Worm (Caenorhabditis elegans) whole organism, young adult: ENCODE data around the gene cav-2.

Experiments used
- B0019.2 ChIP-seq: fragments of 200-800 bp; sonication (Bioruptor generic); conservative IDR thresholded peaks from 2 replicates; pipeline ENCODE4 v1.3.6; 2022; ENCODE audit warnings: missing genetic modification reagents, missing genetic modification characterization, missing compliant biosample characterization
- B0035.1 ChIP-seq: sonication (generic microtip); optimal IDR thresholded peaks from 2 replicates; lab custom pipeline; 2016; ENCODE audit warnings: missing genetic modification characterization, mild to moderate bottlenecking, missing compliant biosample characterization, missing genotype, missing genetic modification reagents
- C06A6.2 ChIP-seq: fragments of 200-800 bp; sonication (Bioruptor generic); conservative IDR thresholded peaks from 2 replicates; pipeline ENCODE4 v1.3.6; 2022; ENCODE audit warnings: missing genetic modification characterization, missing compliant biosample characterization
- F33H1.4 ChIP-seq: fragments of 200-800 bp; sonication (Bioruptor generic); IDR thresholded peaks from 2 replicates; pipeline ENCODE4 v1.3.6; 2022; ENCODE audit warnings: missing genetic modification reagents, missing genetic modification characterization, missing compliant biosample characterization
- F39B2.1 ChIP-seq: fragments of 200-800 bp; sonication (Bioruptor generic); IDR thresholded peaks from 2 replicates; pipeline ENCODE4 v1.3.6; 2022; ENCODE audit warnings: missing genetic modification reagents, missing genetic modification characterization, missing compliant biosample characterization
- F52B5.7 ChIP-seq: sonication (generic microtip); optimal IDR thresholded peaks from 2 replicates; lab custom pipeline; 2016; ENCODE audit warnings: mild to moderate bottlenecking, missing genetic modification characterization, missing compliant biosample characterization
- Y53G8AR.9 ChIP-seq: fragments of 200-800 bp; sonication (Bioruptor generic); conservative IDR thresholded peaks from 2 replicates; pipeline ENCODE4 v1.3.6; 2022; ENCODE audit warnings: missing genetic modification reagents, missing genetic modification characterization, missing compliant biosample characterization
- Y95B8A.8 ChIP-seq: fragments of 200-800 bp; sonication (Bioruptor generic); IDR thresholded peaks from 2 replicates; pipeline ENCODE4 v1.3.6; 2022; ENCODE audit warnings: missing genetic modification reagents, missing genetic modification characterization, missing compliant biosample characterization
- akir-1 ChIP-seq: fragments of 200-800 bp; sonication (Bioruptor generic); optimal IDR thresholded peaks from 2 replicates; lab custom pipeline; 2018; ENCODE audit warnings: mild to moderate bottlenecking, missing genetic modification characterization, moderate library complexity, missing compliant biosample characterization
- aptf-2 ChIP-seq: fragments of 200-800 bp; sonication (Bioruptor generic); conservative IDR thresholded peaks from 2 replicates; pipeline ENCODE4 v1.3.6; 2022; ENCODE audit warnings: missing genetic modification reagents, missing genetic modification characterization, missing compliant biosample characterization
- atf-7 ChIP-seq: sonication (generic microtip); optimal IDR thresholded peaks from 2 replicates; lab custom pipeline; 2017; ENCODE audit warnings: mild to moderate bottlenecking, missing genetic modification characterization, missing compliant biosample characterization
- athp-1 ChIP-seq: sonication (generic microtip); optimal IDR thresholded peaks from 2 replicates; lab custom pipeline; 2017; ENCODE audit warnings: mild to moderate bottlenecking, missing genetic modification characterization, missing compliant biosample characterization
- bed-1 ChIP-seq: fragments of 200-800 bp; sonication (Bioruptor generic); IDR thresholded peaks from 2 replicates; pipeline ENCODE4 v1.3.6; 2022; ENCODE audit warnings: missing genetic modification reagents, missing genetic modification characterization, missing compliant biosample characterization
- ceh-100 ChIP-seq: fragments of 200-800 bp; sonication (Bioruptor generic); IDR thresholded peaks from 2 replicates; pipeline ENCODE4 v1.3.6; 2022; ENCODE audit warnings: missing genetic modification reagents, missing genetic modification characterization, missing compliant biosample characterization
- ceh-40 ChIP-seq: fragments of 200-800 bp; sonication (Bioruptor generic); IDR thresholded peaks from 2 replicates; pipeline ENCODE4 v1.3.6; 2022; ENCODE audit warnings: missing genetic modification characterization, missing compliant biosample characterization
- ceh-91 ChIP-seq: fragments of 200-800 bp; sonication (Bioruptor generic); IDR thresholded peaks from 2 replicates; pipeline ENCODE4 v1.3.6; 2022; ENCODE audit warnings: missing genetic modification reagents, missing genetic modification characterization, missing compliant biosample characterization
- dpff-1 ChIP-seq: sonication (generic microtip); optimal IDR thresholded peaks from 2 replicates; lab custom pipeline; 2017; ENCODE audit warnings: mild to moderate bottlenecking, missing genetic modification characterization, missing compliant biosample characterization
- egl-44 ChIP-seq: fragments of 200-800 bp; sonication (Bioruptor generic); IDR thresholded peaks from 2 replicates; pipeline ENCODE4 v1.3.6; 2022; ENCODE audit warnings: missing genetic modification reagents, missing genetic modification characterization, missing compliant biosample characterization
- ekl-4 ChIP-seq: fragments of 200-800 bp; sonication (Bioruptor generic); IDR thresholded peaks from 2 replicates; pipeline ENCODE4 v1.3.6; 2022; ENCODE audit warnings: missing genetic modification reagents, missing genetic modification characterization, missing compliant biosample characterization
- ets-4 ChIP-seq: fragments of 200-800 bp; sonication (Bioruptor generic); optimal IDR thresholded peaks from 2 replicates; lab custom pipeline; 2018; ENCODE audit warnings: mild to moderate bottlenecking, missing genetic modification characterization, missing compliant biosample characterization
- gei-17 ChIP-seq: fragments of 200-800 bp; sonication (Bioruptor generic); optimal IDR thresholded peaks from 2 replicates; lab custom pipeline; 2018; ENCODE audit warnings: mild to moderate bottlenecking, missing genetic modification characterization, missing compliant biosample characterization
- hlh-12 ChIP-seq: sonication (generic microtip); optimal IDR thresholded peaks from 2 replicates; lab custom pipeline; 2016; ENCODE audit warnings: missing genetic modification characterization, missing compliant biosample characterization
- hlh-26 ChIP-seq: fragments of 200-800 bp; sonication (Bioruptor generic); conservative IDR thresholded peaks from 2 replicates; pipeline ENCODE4 v1.3.6; 2022; ENCODE audit warnings: missing genetic modification reagents, missing genetic modification characterization, missing compliant biosample characterization
- hmg-1.2 ChIP-seq: fragments of 200-800 bp; sonication (Bioruptor generic); IDR thresholded peaks from 2 replicates; pipeline ENCODE4 v1.3.6; 2022; ENCODE audit warnings: missing genetic modification reagents, missing genetic modification characterization, missing compliant biosample characterization
- lag-1 ChIP-seq: fragments of 200-800 bp; sonication (Bioruptor generic); IDR thresholded peaks from 2 replicates; pipeline ENCODE4 v1.3.6; 2022; ENCODE audit warnings: missing genetic modification reagents, missing genetic modification characterization, missing compliant biosample characterization
- let-607 ChIP-seq, 2 experiments: fragments of 200-800 bp in 1 of 2; sonication (Bioruptor generic) in 1 of 2; sonication (generic microtip) in 1 of 2; optimal IDR thresholded peaks; 2 replicates each; lab custom pipeline; 2016 to 2018; ENCODE audit warnings: mild to moderate bottlenecking in 2 of 2, missing compliant biosample characterization in 2 of 2, missing genetic modification characterization in 2 of 2, moderate library complexity in 2 of 2, missing genotype in 1 of 2
- lin-26 ChIP-seq: fragments of 200-800 bp; sonication (Bioruptor generic); IDR thresholded peaks from 2 replicates; pipeline ENCODE4 v1.3.6; 2022; ENCODE audit warnings: missing genetic modification reagents, missing genetic modification characterization, missing compliant biosample characterization
- lsy-27 ChIP-seq: sonication (generic microtip); optimal IDR thresholded peaks from 2 replicates; lab custom pipeline; 2017; ENCODE audit warnings: missing genetic modification characterization, mild to moderate bottlenecking, missing compliant biosample characterization, antibody characterized with exemption, missing genotype, borderline replicate concordance; ENCODE audit not compliant: insufficient read depth
- madf-6 ChIP-seq: fragments of 200-800 bp; sonication (Bioruptor generic); IDR thresholded peaks from 2 replicates; pipeline ENCODE4 v1.3.6; 2022; ENCODE audit warnings: missing genetic modification reagents, missing genetic modification characterization, missing compliant biosample characterization
- mxl-1 ChIP-seq: sonication (generic microtip); optimal IDR thresholded peaks from 2 replicates; lab custom pipeline; 2016; ENCODE audit warnings: missing genetic modification characterization, missing compliant biosample characterization
- nfya-1 ChIP-seq: sonication (generic microtip); optimal IDR thresholded peaks from 2 replicates; lab custom pipeline; 2017; ENCODE audit warnings: antibody characterized with exemption, missing compliant biosample characterization, missing genetic modification characterization, borderline replicate concordance; ENCODE audit not compliant: insufficient read depth
- nfyb-1 ChIP-seq: fragments of 200-800 bp; sonication (Bioruptor generic); IDR thresholded peaks from 2 replicates; pipeline ENCODE4 v1.3.6; 2022; ENCODE audit warnings: missing genetic modification reagents, missing genetic modification characterization, missing compliant biosample characterization
- nhr-80 ChIP-seq: sonication (generic microtip); optimal IDR thresholded peaks from 2 replicates; lab custom pipeline; 2016; ENCODE audit warnings: missing genetic modification characterization, missing compliant biosample characterization
- pbrm-1 ChIP-seq: fragments of 200-800 bp; sonication (Bioruptor generic); IDR thresholded peaks from 2 replicates; pipeline ENCODE4 v1.3.6; 2022; ENCODE audit warnings: missing genetic modification reagents, missing genetic modification characterization, missing compliant biosample characterization
- pha-4 ChIP-seq: fragments of 150-350 bp; sonication (generic microtip); optimal IDR thresholded peaks from 2 replicates; lab custom pipeline; 2014; ENCODE audit warnings: missing biosample characterization, missing genetic modification reagents, missing genetic modification characterization
- rec-8 ChIP-seq, 2 experiments: sonication (generic microtip); optimal IDR thresholded peaks; 2 replicates each; lab custom pipeline; 2016; ENCODE audit warnings: mild to moderate bottlenecking in 2 of 2, missing genetic modification characterization in 2 of 2, missing genetic modification reagents in 2 of 2, missing genotype in 2 of 2, missing biosample characterization in 1 of 2, missing compliant biosample characterization in 1 of 2, moderate library complexity in 1 of 2
- rpc-1 ChIP-seq, 2 experiments: fragments of 150-350 bp in 1 of 2; sonication (generic microtip) in 1 of 2; optimal IDR thresholded peaks; 2 replicates each; lab custom pipeline; 2014 to 2018; ENCODE audit warnings: missing biosample characterization in 1 of 2, missing genetic modification characterization in 1 of 2, missing genetic modification reagents in 1 of 2, missing genotype in 1 of 2
- snpc-1.1 ChIP-seq: sonication (generic microtip); optimal IDR thresholded peaks from 2 replicates; lab custom pipeline; 2017; ENCODE audit warnings: missing genetic modification characterization, mild to moderate bottlenecking, missing compliant biosample characterization, antibody characterized with exemption, moderate library complexity, missing genotype, missing genetic modification reagents; ENCODE audit not compliant: insufficient read depth
- snpc-1.3 ChIP-seq: sonication (generic microtip); optimal IDR thresholded peaks from 2 replicates; lab custom pipeline; 2017; ENCODE audit warnings: missing genetic modification characterization, mild to moderate bottlenecking, missing compliant biosample characterization, antibody characterized with exemption, moderate library complexity, missing genotype, missing genetic modification reagents; ENCODE audit not compliant: insufficient read depth
- tbx-9 ChIP-seq: sonication (generic microtip); optimal IDR thresholded peaks from 2 replicates; lab custom pipeline; 2016; ENCODE audit warnings: borderline replicate concordance, missing genetic modification characterization, inconsistent platforms, missing compliant biosample characterization
- tlf-1 ChIP-seq: fragments of 200-800 bp; sonication (Bioruptor generic); optimal IDR thresholded peaks from 2 replicates; lab custom pipeline; 2018; ENCODE audit warnings: mild to moderate bottlenecking, missing genetic modification characterization, missing compliant biosample characterization
- xnd-1 ChIP-seq: sonication (generic microtip); optimal IDR thresholded peaks from 2 replicates; lab custom pipeline; 2016; ENCODE audit warnings: missing genotype, missing genetic modification reagents, missing genetic modification characterization, missing compliant biosample characterization
- zfh-2 ChIP-seq: fragments of 200-800 bp; sonication (Bioruptor generic); conservative IDR thresholded peaks from 2 replicates; pipeline ENCODE4 v1.3.6; 2022; ENCODE audit warnings: missing genetic modification reagents, missing genetic modification characterization, missing compliant biosample characterization
- zim-3 ChIP-seq: sonication (generic microtip); optimal IDR thresholded peaks from 2 replicates; lab custom pipeline; 2017; ENCODE audit warnings: mild to moderate bottlenecking, missing genetic modification characterization, moderate library complexity, missing compliant biosample characterization
- ztf-22 ChIP-seq: fragments of 200-800 bp; sonication (Bioruptor generic); optimal IDR thresholded peaks from 2 replicates; lab custom pipeline; 2018; ENCODE audit warnings: mild to moderate bottlenecking, missing genetic modification characterization, moderate library complexity, missing compliant biosample characterization
- ztf-28 ChIP-seq: fragments of 200-800 bp; sonication (Bioruptor generic); IDR thresholded peaks from 2 replicates; pipeline ENCODE4 v1.3.6; 2022; ENCODE audit warnings: missing genetic modification reagents, missing genetic modification characterization, missing compliant biosample characterization
- ztf-3 ChIP-seq: fragments of 200-800 bp; sonication (Bioruptor generic); optimal IDR thresholded peaks from 2 replicates; lab custom pipeline; 2018; ENCODE audit warnings: mild to moderate bottlenecking, missing genetic modification characterization, missing compliant biosample characterization

The cav-2 gene

DNA sequence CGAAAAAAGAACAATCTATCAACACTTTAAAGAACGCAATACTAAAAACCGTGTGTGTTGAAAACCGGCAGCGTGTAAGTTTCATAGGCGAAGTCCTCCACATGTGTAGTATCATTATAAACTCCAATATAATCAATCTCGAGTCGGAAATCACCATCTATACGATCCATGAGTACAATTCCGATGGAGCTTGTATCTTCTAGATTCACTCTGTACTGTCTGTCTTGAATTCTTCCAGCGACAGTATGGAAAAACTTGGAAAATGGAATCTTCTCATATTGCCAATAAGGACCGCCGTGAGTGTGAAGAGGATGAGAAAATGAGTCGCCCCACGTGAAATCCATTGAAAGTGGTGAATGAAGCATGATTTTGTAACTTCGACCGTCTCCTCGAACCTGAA, 10.1 kb downstream of the cav-2 start (continued):
- TF ChIP-seq bed-1 (no peak), akir-1 (no peak), aptf-2 (GFP tag; lab: Robert Waterston, UW) (no peak), ztf-28 (GFP tag; lab: Robert Waterston, UW) (no peak), tlf-1 (GFP tag; lab: Kevin White, UChicago) (peak; percentile 83), tbx-9 (no peak), ekl-4 (GFP tag; lab: Robert Waterston, UW) (peak; percentile 75), nhr-80 (tag; lab: Kevin White, UChicago) (no peak), lsy-27 (tag; lab: Kevin White, UChicago) (no peak), nfyb-1 (GFP tag; lab: Robert Waterston, UW) (peak; percentile 77), hlh-26 (GFP tag; lab: Robert Waterston, UW) (no peak), rpc-1 (optimal IDR thresholded peaks at IDR 0.05; lab: Kevin White, UChicago) (no peak), rpc-1 (tag; optimal IDR thresholded peaks at IDR 0.05; lab: Kevin White, UChicago) (no peak), B0035.1 (tag; lab: Kevin White, UChicago) (peak; percentile 6), ceh-91 (no peak), ztf-22 (GFP tag; lab: Kevin White, UChicago) (no peak), egl-44 (peak; percentile 9; the same call in 1 of the 2 replicates), pbrm-1 (GFP tag; lab: Robert Waterston, UW) (no peak), nfya-1 (no peak), athp-1 (tag; lab: Kevin White, UChicago) (peak; percentile 19), C06A6.2 (GFP tag; lab: Robert Waterston, UW) (peak; percentile 53), zim-3 (tag; lab: Kevin White, UChicago) (no peak), atf-7 (tag; lab: Kevin White, UChicago) (peak; percentile 74), F33H1.4 (GFP tag; lab: Robert Waterston, UW) (no peak), F39B2.1 (GFP tag; lab: Robert Waterston, UW) (no peak), dpff-1 (tag; lab: Kevin White, UChicago) (peak; percentile 67), zfh-2 (GFP tag; lab: Robert Waterston, UW) (no peak), xnd-1 (no peak), ztf-3 (GFP tag; lab: Kevin White, UChicago) (peak; percentile 71), lag-1 (no peak), F52B5.7 (peak; percentile 76), ceh-40 (GFP tag; lab: Robert Waterston, UW) (no peak), pha-4 (peak; percentile 50), mxl-1 (no peak), ets-4 (GFP tag; lab: Kevin White, UChicago) (peak; percentile 34), lin-26 (GFP tag; lab: Robert Waterston, UW) (no peak), snpc-1.3 (tag; lab: Kevin White, UChicago) (no peak), hlh-12 (tag; lab: Kevin White, UChicago) (peak; percentile 37), B0019.2 (GFP tag; lab: Robert Waterston, UW) (no peak), Y95B8A.8 (0 out of 2 replicates have a peak, but pooled peaks have one; percentile 71), snpc-1.1 (tag; lab: Kevin White, UChicago) (no peak), gei-17 (GFP tag; lab: Kevin White, UChicago) (no peak), madf-6 (GFP tag; lab: Robert Waterston, UW) (peak; percentile 51), let-607 (tag; optimal IDR thresholded peaks at IDR 0.05; lab: Kevin White, UChicago) (peak in 1 of 2 experiments; percentile 70), hmg-1.2 (GFP tag; lab: Robert Waterston, UW) (peak; percentile 26; the same call in 1 of the 2 replicates), ceh-100 (GFP tag; lab: Robert Waterston, UW) (no peak), Y53G8AR.9 (GFP tag; lab: Robert Waterston, UW) (peak; percentile 90), rec-8 (tag; optimal IDR thresholded peaks at IDR 0.05; lab: Kevin White, UChicago) (no peak)
